Worm (Caenorhabditis elegans) whole organism, L3 larva: Measurements from ENCODE around the gene K09E3.2.

ENCODE experiments used
- aly-2 ChIP-seq: fragments of 150-350 bp; optimal IDR thresholded peaks from 2 replicates; lab custom pipeline; 2014; ENCODE audit warnings: missing biosample characterization, missing genetic modification characterization
- ceh-82 ChIP-seq: fragments of 150-350 bp; optimal IDR thresholded peaks from 2 replicates; lab custom pipeline; 2014; ENCODE audit warnings: missing biosample characterization, missing genetic modification characterization
- elt-2 ChIP-seq: sonication (generic microtip); optimal IDR thresholded peaks from 2 replicates; lab custom pipeline; 2016; ENCODE audit warnings: missing genetic modification reagents, mild to moderate bottlenecking, missing genetic modification characterization, missing compliant biosample characterization
- lin-15B ChIP-seq: fragments of 150-350 bp; optimal IDR thresholded peaks from 2 replicates; lab custom pipeline; 2014; ENCODE audit warnings: missing biosample characterization, missing genetic modification characterization
- lin-39 ChIP-seq: fragments of 150-350 bp; optimal IDR thresholded peaks from 2 replicates; lab custom pipeline; 2018; ENCODE audit warnings: missing biosample characterization, missing genetic modification reagents, missing genetic modification characterization
- mdl-1 ChIP-seq: fragments of 150-350 bp; optimal IDR thresholded peaks from 2 replicates; lab custom pipeline; 2014; ENCODE audit warnings: missing biosample characterization, missing genetic modification characterization
- nhr-11 ChIP-seq: fragments of 150-350 bp; optimal IDR thresholded peaks from 2 replicates; lab custom pipeline; 2014; ENCODE audit warnings: missing biosample characterization, missing genetic modification characterization
- nhr-237 ChIP-seq: fragments of 150-350 bp; optimal IDR thresholded peaks from 2 replicates; lab custom pipeline; 2014; ENCODE audit warnings: missing biosample characterization, missing genetic modification characterization
- nhr-25 ChIP-seq: sonication (generic microtip); optimal IDR thresholded peaks from 2 replicates; lab custom pipeline; 2017; ENCODE audit warnings: missing biosample characterization, missing genetic modification characterization
- nhr-43 ChIP-seq: sonication (generic microtip); optimal IDR thresholded peaks from 2 replicates; lab custom pipeline; 2016; ENCODE audit warnings: mild to moderate bottlenecking, missing genetic modification characterization, missing compliant biosample characterization; ENCODE audit not compliant: poor library complexity, severe bottlenecking
- pqm-1 ChIP-seq: fragments of 150-350 bp; optimal IDR thresholded peaks from 2 replicates; lab custom pipeline; 2017; ENCODE audit warnings: missing biosample characterization, missing genetic modification characterization, inconsistent platforms
- ztf-4 ChIP-seq: fragments of 150-350 bp; optimal IDR thresholded peaks from 2 replicates; lab custom pipeline; 2014; ENCODE audit warnings: missing biosample characterization, missing genetic modification characterization

- TF ChIP-seq lin-39 (no peak), nhr-25 (no peak), elt-2 (no peak), aly-2 (tag; lab: Kevin White, UChicago) (no peak), ztf-4 (tag; lab: Kevin White, UChicago) (no peak), lin-15B (tag; lab: Kevin White, UChicago) (no peak), nhr-237 (tag; lab: Kevin White, UChicago) (no peak), pqm-1 (tag; lab: Kevin White, UChicago) (no peak), ceh-82 (tag; lab: Kevin White, UChicago) (no peak), nhr-43 (no peak), mdl-1 (tag; lab: Kevin White, UChicago) (no peak), nhr-11 (tag; lab: Kevin White, UChicago) (no peak)
Observed at ce11 chrX:17093199-17093598, 24.3 kb upstream of the K09E3.2 start, which contains the start of gene C08A9.3.
